Worm (Caenorhabditis elegans): ENCODE data around the gene Y9C9A.8.

DNA sequence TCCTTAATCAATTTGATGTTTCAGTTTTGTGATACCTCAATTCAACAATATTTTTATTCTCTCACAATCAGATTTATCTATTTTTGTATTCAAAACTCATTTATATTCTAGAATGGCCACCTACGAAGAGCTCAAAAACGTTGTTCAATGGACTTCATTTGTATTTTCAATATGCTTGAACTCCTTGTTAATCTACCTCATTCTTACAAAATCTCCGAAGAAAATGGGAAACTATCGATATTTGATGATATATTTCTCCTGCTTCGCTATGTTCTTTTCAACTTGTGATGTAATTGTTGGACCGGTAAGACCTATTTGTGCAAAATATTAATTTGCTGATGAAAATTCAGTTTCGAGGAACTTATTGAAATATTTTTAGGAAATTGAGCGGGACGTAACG, 30.5 kb downstream of the Y9C9A.8 start, which contains the start of gene str-164:
- TF ChIP-seq med-1 (GFP tag; optimal IDR thresholded peaks at IDR 0.05; ENCODE audit: insufficient read depth) (no peak), T22C8.4 (GFP tag; IDR thresholded peaks at IDR 0.05) (no peak), tab-1 (GFP tag; IDR thresholded peaks at IDR 0.05) (no peak)

All from whole organism, midembryonic.